Worm (Caenorhabditis elegans) whole organism, midembryonic: ENCODE results near the gene Y25C1A.7.

Experiments
- T22C8.4 ChIP-seq: fragments of 200-800 bp; sonication (Bioruptor generic); IDR thresholded peaks from 2 replicates; pipeline ENCODE4 v1.3.6; 2022; ENCODE audit warnings: missing genetic modification characterization, missing compliant biosample characterization
- cog-1 ChIP-seq: sonication (generic microtip); optimal IDR thresholded peaks from 2 replicates; lab custom pipeline; 2016; ENCODE audit warnings: missing genetic modification characterization, missing compliant biosample characterization
- flt-1 ChIP-seq: fragments of 200-800 bp; sonication (Bioruptor generic); IDR thresholded peaks from 2 replicates; pipeline ENCODE4 v1.3.6; 2022; ENCODE audit warnings: missing genetic modification characterization, missing compliant biosample characterization
- klf-2 ChIP-seq: fragments of 200-800 bp; sonication (Bioruptor generic); conservative IDR thresholded peaks from 2 replicates; pipeline ENCODE4 v1.3.6; 2022; ENCODE audit warnings: missing genetic modification reagents, missing genetic modification characterization, missing compliant biosample characterization
- med-1 ChIP-seq: sonication (generic microtip); optimal IDR thresholded peaks from 2 replicates; lab custom pipeline; 2017; ENCODE audit warnings: missing genetic modification characterization, mild to moderate bottlenecking, missing compliant biosample characterization, antibody characterized with exemption, missing genetic modification reagents; ENCODE audit not compliant: insufficient read depth
- ref-1 ChIP-seq: fragments of 200-800 bp; sonication (Bioruptor generic); conservative IDR thresholded peaks from 2 replicates; pipeline ENCODE4 v1.3.6; 2022; ENCODE audit warnings: missing genetic modification reagents, missing genetic modification characterization, missing compliant biosample characterization
- tab-1 ChIP-seq: fragments of 200-800 bp; sonication (Bioruptor generic); IDR thresholded peaks from 2 replicates; pipeline ENCODE4 v1.3.6; 2022; ENCODE audit warnings: missing genetic modification characterization, missing compliant biosample characterization
- ztf-23 ChIP-seq: fragments of 200-800 bp; sonication (Bioruptor generic); IDR thresholded peaks from 2 replicates; pipeline ENCODE4 v1.3.6; 2022; ENCODE audit warnings: missing genetic modification reagents, missing genetic modification characterization, missing compliant biosample characterization
- ztf-29 ChIP-seq: fragments of 200-800 bp; sonication (Bioruptor generic); IDR thresholded peaks from 2 replicates; pipeline ENCODE4 v1.3.6; 2022; ENCODE audit warnings: missing genetic modification reagents, missing genetic modification characterization, missing compliant biosample characterization

- TF ChIP-seq T22C8.4 = no peak
- no peak for TF ChIP-seq med-1
- TF ChIP-seq ztf-29 (GFP tag; lab: Robert Waterston, UW) = no peak
- TF ChIP-seq ztf-23 (GFP tag; lab: Robert Waterston, UW) = no peak
- no peak for TF ChIP-seq flt-1 (GFP tag; lab: Robert Waterston, UW)
- TF ChIP-seq klf-2 (GFP tag; lab: Robert Waterston, UW) = no peak
- TF ChIP-seq ref-1 (GFP tag; lab: Robert Waterston, UW) = no peak
- TF ChIP-seq cog-1 = no peak
- TF ChIP-seq tab-1 = no peak
These were observed 25.2 kb upstream of the Y25C1A.7 start, which contains the start of gene srg-23 for ce11 chrII:3096060-3096459.
